Fruit fly (Drosophila melanogaster) whole organism, embryonic: Measurements from ENCODE around the gene eEF1alpha2.

Experiments
- B-H2 ChIP-seq: fragments of 200-800 bp; sonication (Bioruptor generic); optimal IDR thresholded peaks from 2 replicates; lab custom pipeline; 2018; ENCODE audit warnings: missing biosample characterization, mild to moderate bottlenecking, missing genetic modification characterization
- CG10209 ChIP-seq: fragments of 200-800 bp; sonication (Bioruptor generic); optimal IDR thresholded peaks from 3 replicates; lab custom pipeline; 2017; ENCODE audit warnings: missing biosample characterization, mild to moderate bottlenecking, missing genetic modification characterization, missing genetic modification reagents
- CG10979 ChIP-seq: fragments of 200-800 bp; sonication (Bioruptor generic); optimal IDR thresholded peaks from 2 replicates; lab custom pipeline; 2018; ENCODE audit warnings: missing biosample characterization, mild to moderate bottlenecking, missing genetic modification characterization, moderate library complexity
- CG11504 ChIP-seq: fragments of 200-800 bp; sonication (Bioruptor generic); optimal IDR thresholded peaks from 3 replicates; lab custom pipeline; 2019; ENCODE audit warnings: missing biosample characterization, mild to moderate bottlenecking, missing genetic modification characterization, moderate library complexity
- CG12219 ChIP-seq: fragments of 200-800 bp; sonication (Bioruptor generic); optimal IDR thresholded peaks from 3 replicates; lab custom pipeline; 2018; ENCODE audit warnings: missing biosample characterization, mild to moderate bottlenecking, missing genetic modification characterization
- CG12236 ChIP-seq: fragments of 200-800 bp; sonication (Bioruptor generic); optimal IDR thresholded peaks from 2 replicates; lab custom pipeline; 2016; ENCODE audit warnings: missing biosample characterization, missing genetic modification characterization
- CG14710 ChIP-seq: fragments of 200-800 bp; sonication (Bioruptor generic); optimal IDR thresholded peaks from 3 replicates; lab custom pipeline; 2019; ENCODE audit warnings: missing biosample characterization, mild to moderate bottlenecking, missing genetic modification characterization, moderate library complexity
- CG15073 ChIP-seq: fragments of 200-800 bp; sonication (Bioruptor generic); optimal IDR thresholded peaks from 2 replicates; lab custom pipeline; 2016; ENCODE audit warnings: missing biosample characterization, missing genetic modification characterization
- CG1602 ChIP-seq: fragments of 200-800 bp; sonication (Bioruptor generic); optimal IDR thresholded peaks from 3 replicates; lab custom pipeline; 2016; ENCODE audit warnings: missing biosample characterization, missing genetic modification characterization
- CG17912 ChIP-seq: fragments of 200-800 bp; sonication (Bioruptor generic); optimal IDR thresholded peaks from 2 replicates; lab custom pipeline; 2018; ENCODE audit warnings: missing biosample characterization, mild to moderate bottlenecking, missing genetic modification characterization
- CG34224 ChIP-seq: fragments of 200-800 bp; sonication (Bioruptor generic); IDR thresholded peaks from 3 replicates; pipeline ENCODE4 v1.3.6; 2022; ENCODE audit warnings: missing biosample characterization, missing genetic modification characterization; ENCODE audit not compliant: partially characterized antibody
- CG43689 ChIP-seq: fragments of 200-800 bp; sonication (Bioruptor generic); IDR thresholded peaks from 2 replicates; pipeline ENCODE4 v1.3.6; 2022; ENCODE audit warnings: missing biosample characterization, missing genetic modification characterization
- CG6175 ChIP-seq: fragments of 200-800 bp; sonication (Bioruptor generic); IDR thresholded peaks from 3 replicates; pipeline ENCODE4 v1.3.6; 2022; ENCODE audit warnings: missing biosample characterization, missing genetic modification characterization
- CG6765 ChIP-seq: fragments of 200-800 bp; sonication (Bioruptor generic); optimal IDR thresholded peaks from 3 replicates; lab custom pipeline; 2017; ENCODE audit warnings: missing biosample characterization, mild to moderate bottlenecking, missing genetic modification characterization
- CG7357 ChIP-seq: fragments of 200-800 bp; sonication (Bioruptor generic); IDR thresholded peaks from 3 replicates; pipeline ENCODE4 v1.3.6; 2022; ENCODE audit warnings: missing biosample characterization, missing genetic modification characterization
- CG9727 ChIP-seq: fragments of 200-800 bp; sonication (Bioruptor generic); optimal IDR thresholded peaks from 3 replicates; lab custom pipeline; 2017; ENCODE audit warnings: missing biosample characterization, mild to moderate bottlenecking, missing genetic modification characterization
- CHES-1-like ChIP-seq: fragments of 200-800 bp; sonication (Bioruptor generic); optimal IDR thresholded peaks from 2 replicates; lab custom pipeline; 2016; ENCODE audit warnings: missing biosample characterization, missing genetic modification characterization
- CrebB ChIP-seq: fragments of 200-800 bp; sonication (Bioruptor generic); optimal IDR thresholded peaks from 3 replicates; lab custom pipeline; 2018; ENCODE audit warnings: missing biosample characterization, mild to moderate bottlenecking, missing genetic modification characterization
- Dip3 ChIP-seq: fragments of 200-800 bp; sonication (Bioruptor generic); optimal IDR thresholded peaks from 3 replicates; lab custom pipeline; 2016; ENCODE audit warnings: missing biosample characterization, missing genetic modification characterization
- Drgx ChIP-seq: fragments of 200-800 bp; sonication (Bioruptor generic); IDR thresholded peaks from 2 replicates; pipeline ENCODE4 v1.3.6; 2022; ENCODE audit warnings: missing biosample characterization, missing genetic modification characterization
- E2f2 ChIP-seq: fragments of 200-800 bp; sonication (Bioruptor generic); IDR thresholded peaks from 2 replicates; pipeline ENCODE4 v1.3.6; 2022; ENCODE audit warnings: missing biosample characterization, missing genetic modification characterization
- Eip74EF ChIP-seq, 2 experiments: fragments of 200-800 bp in 1 of 2; fragments of >200 bp in 1 of 2; sonication (Bioruptor generic) in 1 of 2; optimal IDR thresholded peaks; 2 replicates each; lab custom pipeline; 2017 to 2019; ENCODE audit warnings: missing biosample characterization in 2 of 2, missing genetic modification characterization in 2 of 2, mild to moderate bottlenecking in 1 of 2, moderate library complexity in 1 of 2
- Hsf ChIP-seq: fragments of 200-800 bp; sonication (Bioruptor generic); optimal IDR thresholded peaks from 3 replicates; lab custom pipeline; 2016; ENCODE audit warnings: missing biosample characterization, missing genetic modification characterization
- Jarid2 ChIP-seq: fragments of 200-800 bp; sonication (Bioruptor generic); optimal IDR thresholded peaks from 3 replicates; lab custom pipeline; 2017; ENCODE audit warnings: mild to moderate bottlenecking, missing biosample characterization, missing genetic modification reagents, missing genetic modification characterization
- Mad ChIP-seq: fragments of 200-800 bp; sonication (Bioruptor generic); optimal IDR thresholded peaks from 2 replicates; lab custom pipeline; 2016; ENCODE audit warnings: missing biosample characterization, missing genetic modification characterization
- Max ChIP-seq: fragments of 200-800 bp; sonication (Bioruptor generic); optimal IDR thresholded peaks from 2 replicates; lab custom pipeline; 2016; ENCODE audit warnings: missing biosample characterization, mild to moderate bottlenecking, missing genetic modification characterization
- Meics ChIP-seq: fragments of 200-800 bp; sonication (Bioruptor generic); optimal IDR thresholded peaks from 2 replicates; lab custom pipeline; 2017; ENCODE audit warnings: missing biosample characterization, mild to moderate bottlenecking, missing genetic modification characterization
- Optix ChIP-seq: fragments of 200-800 bp; sonication (Bioruptor generic); IDR thresholded peaks from 3 replicates; pipeline ENCODE4 v1.3.6; 2022; ENCODE audit warnings: missing biosample characterization, missing genetic modification characterization
- Scr ChIP-seq: fragments of 200-800 bp; sonication (Bioruptor generic); IDR thresholded peaks from 2 replicates; pipeline ENCODE4 v1.3.6; 2022; ENCODE audit warnings: missing biosample characterization, missing genetic modification characterization; ENCODE audit not compliant: partially characterized antibody
- Sry-β ChIP-seq: fragments of 200-800 bp; sonication (Bioruptor generic); optimal IDR thresholded peaks from 2 replicates; lab custom pipeline; 2018; ENCODE audit warnings: missing biosample characterization, mild to moderate bottlenecking, missing genetic modification characterization, moderate library complexity
- Sry-δ ChIP-seq: fragments of 200-800 bp; sonication (Bioruptor generic); optimal IDR thresholded peaks from 2 replicates; lab custom pipeline; 2016; ENCODE audit warnings: missing biosample characterization, missing genetic modification characterization
- TFAM ChIP-seq: fragments of 200-800 bp; sonication (Bioruptor generic); optimal IDR thresholded peaks from 2 replicates; lab custom pipeline; 2017; ENCODE audit warnings: missing biosample characterization, missing genetic modification characterization, inconsistent platforms
- Xbp1 ChIP-seq: fragments of 200-800 bp; sonication (Bioruptor generic); optimal IDR thresholded peaks from 3 replicates; lab custom pipeline; 2016; ENCODE audit warnings: missing biosample characterization, mild to moderate bottlenecking, missing genetic modification characterization
- ac ChIP-seq: fragments of 200-800 bp; sonication (Bioruptor generic); optimal IDR thresholded peaks from 3 replicates; lab custom pipeline; 2017; ENCODE audit warnings: missing biosample characterization, mild to moderate bottlenecking, missing genetic modification characterization
- amos ChIP-seq: fragments of 200-800 bp; sonication (Bioruptor generic); IDR thresholded peaks from 2 replicates; pipeline ENCODE4 v1.3.6; 2022; ENCODE audit warnings: missing biosample characterization, missing genetic modification characterization; ENCODE audit not compliant: partially characterized antibody
- bab2 ChIP-seq: fragments of 200-800 bp; sonication (Bioruptor generic); optimal IDR thresholded peaks from 2 replicates; lab custom pipeline; 2016; ENCODE audit warnings: missing biosample characterization, missing genetic modification characterization
- cas ChIP-seq: fragments of 200-800 bp; sonication (Bioruptor generic); IDR thresholded peaks from 2 replicates; pipeline ENCODE4 v1.3.6; 2022; ENCODE audit warnings: missing biosample characterization, missing genetic modification characterization
- ci ChIP-seq: fragments of 200-800 bp; sonication (Bioruptor generic); IDR thresholded peaks from 3 replicates; pipeline ENCODE4 v1.3.6; 2022; ENCODE audit warnings: missing biosample characterization, missing genetic modification characterization
- corto ChIP-seq: fragments of 200-800 bp; sonication (Bioruptor generic); optimal IDR thresholded peaks from 2 replicates; lab custom pipeline; 2016; ENCODE audit warnings: missing biosample characterization, mild to moderate bottlenecking, missing genetic modification characterization, moderate library complexity
- cwo ChIP-seq: fragments of 200-800 bp; sonication (Bioruptor generic); optimal IDR thresholded peaks from 3 replicates; lab custom pipeline; 2017; ENCODE audit warnings: missing biosample characterization, missing genetic modification characterization, mild to moderate bottlenecking, moderate library complexity, missing genetic modification reagents
- disco-r ChIP-seq: fragments of 200-800 bp; sonication (Bioruptor generic); optimal IDR thresholded peaks from 2 replicates; lab custom pipeline; 2016; ENCODE audit warnings: missing biosample characterization, missing genetic modification characterization
- dmrt99B ChIP-seq: fragments of 200-800 bp; sonication (Bioruptor generic); optimal IDR thresholded peaks from 2 replicates; lab custom pipeline; 2018; ENCODE audit warnings: missing biosample characterization, mild to moderate bottlenecking, missing genetic modification characterization, moderate library complexity
- dpn ChIP-seq, 2 experiments: fragments of 200-800 bp; sonication (Bioruptor generic); optimal IDR thresholded peaks; 3 replicates each; lab custom pipeline; 2016; ENCODE audit warnings: missing biosample characterization in 2 of 2, missing genetic modification characterization in 2 of 2
- dysf ChIP-seq: fragments of 200-800 bp; sonication (Bioruptor generic); IDR thresholded peaks from 3 replicates; pipeline ENCODE4 v1.3.6; 2022; ENCODE audit warnings: missing biosample characterization, missing genetic modification characterization
- emc ChIP-seq: fragments of 200-800 bp; sonication (Bioruptor generic); optimal IDR thresholded peaks from 2 replicates; lab custom pipeline; 2016; ENCODE audit warnings: missing biosample characterization, missing genetic modification characterization
- sd ChIP-seq: fragments of 200-800 bp; sonication (Bioruptor generic); optimal IDR thresholded peaks from 3 replicates; lab custom pipeline; 2018; ENCODE audit warnings: missing biosample characterization, mild to moderate bottlenecking, missing genetic modification characterization, moderate library complexity
- sens ChIP-seq: fragments of 200-800 bp; sonication (Bioruptor generic); peaks from one replicate; lab custom pipeline; 2016; ENCODE audit warnings: missing biosample characterization, missing genetic modification characterization
- tna ChIP-seq: fragments of 200-800 bp; sonication (Bioruptor generic); IDR thresholded peaks from 2 replicates; pipeline ENCODE4 v1.3.6; 2022; ENCODE audit warnings: missing biosample characterization, missing genetic modification characterization; ENCODE audit not compliant: partially characterized antibody
- trem ChIP-seq: fragments of 200-800 bp; optimal IDR thresholded peaks from 3 replicates; lab custom pipeline; 2019; ENCODE audit warnings: missing biosample characterization, mild to moderate bottlenecking, missing genetic modification characterization, moderate library complexity
- unc-4 ChIP-seq: fragments of 200-800 bp; sonication (Bioruptor generic); IDR thresholded peaks from 2 replicates; pipeline ENCODE4 v1.3.6; 2022; ENCODE audit warnings: missing biosample characterization, missing genetic modification characterization; ENCODE audit not compliant: partially characterized antibody
- zfh2 ChIP-seq: fragments of 200-800 bp; sonication (Bioruptor generic); optimal IDR thresholded peaks from 2 replicates; lab custom pipeline; 2016; ENCODE audit warnings: missing biosample characterization, missing genetic modification characterization

eEF1alpha2 gene

DNA sequence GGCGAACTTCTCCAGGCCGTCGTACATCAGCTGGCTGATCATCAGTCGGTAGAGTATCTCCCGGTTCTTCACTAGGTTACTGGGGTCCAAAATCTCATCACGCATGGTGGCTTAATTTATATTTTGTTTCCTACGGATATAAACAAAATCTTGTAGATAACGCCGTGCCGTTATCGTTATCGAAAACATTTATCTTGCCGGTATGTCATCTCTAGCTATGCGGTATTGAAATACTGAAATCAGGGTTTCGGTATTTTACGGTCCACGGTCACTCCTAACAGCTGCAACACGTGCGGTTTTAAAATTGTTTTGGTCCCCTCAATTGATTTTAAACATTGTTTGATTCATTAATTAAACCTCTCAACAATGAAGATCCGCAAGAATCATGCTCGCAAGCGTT lies 1.5 kb upstream of the eEF1alpha2 start, which contains the start of the genes CstF50 and CG11563 (continued):
- peak; percentile 7; the same call in 1 of the 2 replicates for TF ChIP-seq amos (GFP tag; lab: Robert Waterston, UW)
- TF ChIP-seq CG12236 (GFP tag; lab: Kevin White, UChicago), result no peak
- no peak for TF ChIP-seq ci
- no peak for TF ChIP-seq CG12219 (GFP tag; lab: Kevin White, UChicago)
- no peak for TF ChIP-seq Dip3 (GFP tag; lab: Kevin White, UChicago)
- no peak for TF ChIP-seq CG6175 (GFP tag; lab: Robert Waterston, UW)
- TF ChIP-seq Drgx (GFP tag; lab: Robert Waterston, UW), result no peak
- peak; percentile 91 for TF ChIP-seq cwo
- no peak for TF ChIP-seq Sry-β
- TF ChIP-seq dysf (GFP tag; lab: Robert Waterston, UW), result no peak
- no peak for TF ChIP-seq Meics (GFP tag; lab: Kevin White, UChicago)
- peak; percentile 25 for TF ChIP-seq CG14710 (tag; lab: Kevin White, UChicago)
- no peak for TF ChIP-seq CG17912 (GFP tag; lab: Kevin White, UChicago)
- TF ChIP-seq dpn (GFP tag; optimal IDR thresholded peaks at IDR 0.05; lab: Kevin White, UChicago), result no peak
- no peak for TF ChIP-seq emc (GFP tag; lab: Kevin White, UChicago)
- TF ChIP-seq CG11504 (tag; lab: Kevin White, UChicago), result no peak
- peak; percentile 88 for TF ChIP-seq Sry-δ
- no peak for TF ChIP-seq zfh2 (GFP tag; lab: Kevin White, UChicago)
- TF ChIP-seq ac (GFP tag; lab: Kevin White, UChicago), result no peak
- TF ChIP-seq sd, result no peak
- peak; percentile 56 for TF ChIP-seq trem (tag; lab: Kevin White, UChicago)
- no peak for TF ChIP-seq CrebB (tag; lab: Kevin White, UChicago)
- TF ChIP-seq TFAM (GFP tag; lab: Kevin White, UChicago), result no peak
- TF ChIP-seq Scr, result peak; percentile 46
- TF ChIP-seq Mad, result no peak
- peak; percentile 49; the same call in 2 of the 3 replicates for TF ChIP-seq CG34224 (GFP tag; lab: Robert Waterston, UW)
- no peak for TF ChIP-seq CG7357 (GFP tag; lab: Robert Waterston, UW)
- no peak for TF ChIP-seq CG9727
- no peak for TF ChIP-seq B-H2
- no peak for TF ChIP-seq CG10209 (GFP tag; lab: Kevin White, UChicago)
- no peak for TF ChIP-seq dmrt99B (tag; lab: Kevin White, UChicago)
- peak; percentile 48 for TF ChIP-seq sens (GFP tag; lab: Kevin White, UChicago)
- no peak for TF ChIP-seq Optix
- TF ChIP-seq E2f2, result peak; percentile 34
- no peak for TF ChIP-seq corto (GFP tag; lab: Kevin White, UChicago)
- no peak for TF ChIP-seq CG15073
- TF ChIP-seq disco-r (GFP tag; lab: Kevin White, UChicago), result no peak
- no peak for TF ChIP-seq CG1602 (GFP tag; lab: Kevin White, UChicago)
- TF ChIP-seq CG6765 (GFP tag; lab: Kevin White, UChicago), result no peak
- TF ChIP-seq tna (GFP tag; lab: Robert Waterston, UW), result peak; percentile 17; the same call in 1 of the 2 replicates
- no peak for TF ChIP-seq CG10979 (tag; lab: Kevin White, UChicago)
- no peak for TF ChIP-seq Eip74EF (GFP tag; optimal IDR thresholded peaks at IDR 0.05; lab: Kevin White, UChicago)
- no peak for TF ChIP-seq Xbp1 (GFP tag; lab: Kevin White, UChicago)
- no peak for TF ChIP-seq CG43689 (GFP tag; lab: Robert Waterston, UW)
- no peak; the same call in 1 of the 2 replicates for TF ChIP-seq unc-4 (GFP tag; lab: Robert Waterston, UW)
- no peak for TF ChIP-seq bab2 (GFP tag; lab: Kevin White, UChicago)
- TF ChIP-seq CHES-1-like, result peak; percentile 13
- no peak for TF ChIP-seq cas (GFP tag; lab: Robert Waterston, UW)
- no peak for TF ChIP-seq Hsf
- TF ChIP-seq Max (GFP tag; lab: Kevin White, UChicago), result peak; percentile 72
- no peak for TF ChIP-seq Jarid2 (GFP tag; lab: Kevin White, UChicago)
